Worm (Caenorhabditis elegans) whole organism, young adult: Measurements from ENCODE around the gene irld-14.
A peak's percentile ranks its signal among the peaks of the same experiment; 100 is the strongest.

Experiments
- B0035.1 ChIP-seq: sonication (generic microtip); optimal IDR thresholded peaks from 2 replicates; lab custom pipeline; 2016; ENCODE audit warnings: missing genetic modification characterization, mild to moderate bottlenecking, missing compliant biosample characterization, missing genotype, missing genetic modification reagents
- B0261.1 ChIP-seq: sonication (generic microtip); optimal IDR thresholded peaks from 2 replicates; lab custom pipeline; 2016; ENCODE audit warnings: mild to moderate bottlenecking, missing genetic modification characterization, moderate library complexity, missing compliant biosample characterization
- B0336.3 ChIP-seq: fragments of 200-800 bp; sonication (Bioruptor generic); IDR thresholded peaks from 2 replicates; pipeline ENCODE4 v1.3.6; 2022; ENCODE audit warnings: missing genetic modification characterization, missing compliant biosample characterization
- C17E4.6 ChIP-seq: fragments of 200-800 bp; sonication (Bioruptor generic); IDR thresholded peaks from 2 replicates; pipeline ENCODE4 v1.3.6; 2022; ENCODE audit warnings: missing genetic modification reagents, missing genetic modification characterization, missing compliant biosample characterization
- F23B12.7 ChIP-seq: sonication (generic microtip); optimal IDR thresholded peaks from 2 replicates; lab custom pipeline; 2017; ENCODE audit warnings: missing genetic modification characterization, mild to moderate bottlenecking, missing compliant biosample characterization, antibody characterized with exemption, moderate library complexity; ENCODE audit not compliant: insufficient read depth
- F33H1.4 ChIP-seq: fragments of 200-800 bp; sonication (Bioruptor generic); IDR thresholded peaks from 2 replicates; pipeline ENCODE4 v1.3.6; 2022; ENCODE audit warnings: missing genetic modification reagents, missing genetic modification characterization, missing compliant biosample characterization
- F37B4.10 ChIP-seq: fragments of 200-800 bp; sonication (Bioruptor generic); IDR thresholded peaks from 2 replicates; pipeline ENCODE4 v1.3.6; 2022; ENCODE audit warnings: missing genetic modification characterization, missing compliant biosample characterization
- F55B11.4 ChIP-seq: sonication (generic microtip); optimal IDR thresholded peaks from 2 replicates; lab custom pipeline; 2016; ENCODE audit warnings: missing compliant biosample characterization, missing genetic modification characterization, borderline replicate concordance; ENCODE audit not compliant: insufficient read depth
- K12H6.12 ChIP-seq: fragments of 200-800 bp; sonication (Bioruptor generic); optimal IDR thresholded peaks from 2 replicates; lab custom pipeline; 2018; ENCODE audit warnings: mild to moderate bottlenecking, missing genetic modification characterization, missing compliant biosample characterization
- T26A5.8 ChIP-seq: sonication (generic microtip); optimal IDR thresholded peaks from 2 replicates; lab custom pipeline; 2016; ENCODE audit warnings: missing genetic modification characterization, missing compliant biosample characterization
- Y53G8AR.9 ChIP-seq: fragments of 200-800 bp; sonication (Bioruptor generic); conservative IDR thresholded peaks from 2 replicates; pipeline ENCODE4 v1.3.6; 2022; ENCODE audit warnings: missing genetic modification reagents, missing genetic modification characterization, missing compliant biosample characterization
- Y67H2A.10 ChIP-seq: fragments of 200-800 bp; sonication (Bioruptor generic); conservative IDR thresholded peaks from 2 replicates; pipeline ENCODE4 v1.3.6; 2022; ENCODE audit warnings: missing genetic modification reagents, missing genetic modification characterization, missing compliant biosample characterization
- ama-1 ChIP-seq, 3 experiments: fragments of 150-350 bp in 1 of 3; sonication (generic microtip) in 2 of 3; optimal IDR thresholded peaks; 2 replicates each; lab custom pipeline; 2014 to 2018; ENCODE audit warnings: missing biosample characterization in 2 of 3, missing genetic modification characterization in 2 of 3, missing genetic modification reagents in 2 of 3
- aptf-3 ChIP-seq: fragments of 200-800 bp; sonication (Bioruptor generic); IDR thresholded peaks from 2 replicates; pipeline ENCODE4 v1.3.6; 2022; ENCODE audit warnings: missing genetic modification characterization, missing compliant biosample characterization
- attf-3 ChIP-seq: fragments of 200-800 bp; sonication (Bioruptor generic); conservative IDR thresholded peaks from 2 replicates; pipeline ENCODE4 v1.3.6; 2022; ENCODE audit warnings: missing genetic modification reagents, missing genetic modification characterization, missing compliant biosample characterization
- attf-5 ChIP-seq: fragments of 200-800 bp; sonication (Bioruptor generic); optimal IDR thresholded peaks from 2 replicates; lab custom pipeline; 2018; ENCODE audit warnings: mild to moderate bottlenecking, missing genetic modification characterization, missing compliant biosample characterization
- ceh-100 ChIP-seq: fragments of 200-800 bp; sonication (Bioruptor generic); IDR thresholded peaks from 2 replicates; pipeline ENCODE4 v1.3.6; 2022; ENCODE audit warnings: missing genetic modification reagents, missing genetic modification characterization, missing compliant biosample characterization
- ceh-27 ChIP-seq: fragments of 200-800 bp; sonication (Bioruptor generic); optimal IDR thresholded peaks from 2 replicates; lab custom pipeline; 2018; ENCODE audit warnings: mild to moderate bottlenecking, missing genetic modification characterization, moderate library complexity, missing compliant biosample characterization
- ceh-40 ChIP-seq: fragments of 200-800 bp; sonication (Bioruptor generic); IDR thresholded peaks from 2 replicates; pipeline ENCODE4 v1.3.6; 2022; ENCODE audit warnings: missing genetic modification characterization, missing compliant biosample characterization
- ceh-79 ChIP-seq: sonication (generic microtip); optimal IDR thresholded peaks from 2 replicates; lab custom pipeline; 2017; ENCODE audit warnings: mild to moderate bottlenecking, missing genetic modification characterization, missing compliant biosample characterization
- dpff-1 ChIP-seq: sonication (generic microtip); optimal IDR thresholded peaks from 2 replicates; lab custom pipeline; 2017; ENCODE audit warnings: mild to moderate bottlenecking, missing genetic modification characterization, missing compliant biosample characterization
- dpl-1 ChIP-seq: fragments of 150-350 bp; optimal IDR thresholded peaks from 2 replicates; lab custom pipeline; 2014; ENCODE audit warnings: missing biosample characterization, missing genetic modification reagents, missing genetic modification characterization
- egrh-3 ChIP-seq: fragments of 200-800 bp; sonication (Bioruptor generic); IDR thresholded peaks from 2 replicates; pipeline ENCODE4 v1.3.6; 2022; ENCODE audit warnings: missing genetic modification reagents, missing genetic modification characterization, missing compliant biosample characterization
- hmg-20 ChIP-seq: fragments of 200-800 bp; sonication (Bioruptor generic); IDR thresholded peaks from 2 replicates; pipeline ENCODE4 v1.3.6; 2022; ENCODE audit warnings: missing genetic modification reagents, missing genetic modification characterization, missing compliant biosample characterization
- hrde-1 ChIP-seq: sonication (generic microtip); optimal IDR thresholded peaks from 2 replicates; lab custom pipeline; 2016; ENCODE audit warnings: missing genetic modification characterization, mild to moderate bottlenecking, missing compliant biosample characterization, moderate library complexity, missing genotype, missing genetic modification reagents, borderline replicate concordance
- hsf-1 ChIP-seq: fragments of 200-800 bp; sonication (Bioruptor generic); IDR thresholded peaks from 2 replicates; pipeline ENCODE4 v1.3.6; 2022; ENCODE audit warnings: missing genetic modification reagents, missing genetic modification characterization, missing compliant biosample characterization
- lag-1 ChIP-seq: fragments of 200-800 bp; sonication (Bioruptor generic); IDR thresholded peaks from 2 replicates; pipeline ENCODE4 v1.3.6; 2022; ENCODE audit warnings: missing genetic modification reagents, missing genetic modification characterization, missing compliant biosample characterization
- lsy-27 ChIP-seq: sonication (generic microtip); optimal IDR thresholded peaks from 2 replicates; lab custom pipeline; 2017; ENCODE audit warnings: missing genetic modification characterization, mild to moderate bottlenecking, missing compliant biosample characterization, antibody characterized with exemption, missing genotype, borderline replicate concordance; ENCODE audit not compliant: insufficient read depth
- mel-28 ChIP-seq: sonication (generic microtip); optimal IDR thresholded peaks from 2 replicates; lab custom pipeline; 2016; ENCODE audit warnings: borderline replicate concordance, mild to moderate bottlenecking, missing genetic modification characterization, missing compliant biosample characterization
- mes-4 ChIP-seq: sonication (generic microtip); optimal IDR thresholded peaks from 2 replicates; lab custom pipeline; 2016; ENCODE audit warnings: missing genotype, missing genetic modification characterization, missing compliant biosample characterization
- mxl-1 ChIP-seq: sonication (generic microtip); optimal IDR thresholded peaks from 2 replicates; lab custom pipeline; 2016; ENCODE audit warnings: missing genetic modification characterization, missing compliant biosample characterization
- nfya-1 ChIP-seq: sonication (generic microtip); optimal IDR thresholded peaks from 2 replicates; lab custom pipeline; 2017; ENCODE audit warnings: antibody characterized with exemption, missing compliant biosample characterization, missing genetic modification characterization, borderline replicate concordance; ENCODE audit not compliant: insufficient read depth
- nfya-2 ChIP-seq: fragments of 200-800 bp; sonication (Bioruptor generic); IDR thresholded peaks from 2 replicates; pipeline ENCODE4 v1.3.6; 2022; ENCODE audit warnings: missing genetic modification reagents, missing genetic modification characterization, missing compliant biosample characterization
- nfyb-1 ChIP-seq: fragments of 200-800 bp; sonication (Bioruptor generic); IDR thresholded peaks from 2 replicates; pipeline ENCODE4 v1.3.6; 2022; ENCODE audit warnings: missing genetic modification reagents, missing genetic modification characterization, missing compliant biosample characterization
- nhr-27 ChIP-seq: fragments of 200-800 bp; sonication (Bioruptor generic); optimal IDR thresholded peaks from 2 replicates; lab custom pipeline; 2018; ENCODE audit warnings: mild to moderate bottlenecking, missing genetic modification characterization, moderate library complexity, missing compliant biosample characterization
- nhr-80 ChIP-seq: sonication (generic microtip); optimal IDR thresholded peaks from 2 replicates; lab custom pipeline; 2016; ENCODE audit warnings: missing genetic modification characterization, missing compliant biosample characterization
- nhr-90 ChIP-seq: sonication (generic microtip); optimal IDR thresholded peaks from 2 replicates; lab custom pipeline; 2016; ENCODE audit warnings: missing genotype, mild to moderate bottlenecking, missing genetic modification characterization, missing compliant biosample characterization
- rec-8 ChIP-seq, 2 experiments: sonication (generic microtip); optimal IDR thresholded peaks; 2 replicates each; lab custom pipeline; 2016; ENCODE audit warnings: mild to moderate bottlenecking in 2 of 2, missing genetic modification characterization in 2 of 2, missing genetic modification reagents in 2 of 2, missing genotype in 2 of 2, missing biosample characterization in 1 of 2, missing compliant biosample characterization in 1 of 2, moderate library complexity in 1 of 2
- repo-1 ChIP-seq: sonication (generic microtip); optimal IDR thresholded peaks from 2 replicates; lab custom pipeline; 2017; ENCODE audit warnings: mild to moderate bottlenecking, missing genetic modification characterization, missing compliant biosample characterization
- sdz-38 ChIP-seq: sonication (generic microtip); optimal IDR thresholded peaks from 2 replicates; lab custom pipeline; 2016; ENCODE audit warnings: missing genotype, missing genetic modification characterization, missing compliant biosample characterization
- sea-2 ChIP-seq: fragments of 200-800 bp; sonication (Bioruptor generic); IDR thresholded peaks from 2 replicates; pipeline ENCODE4 v1.3.6; 2022; ENCODE audit warnings: missing genetic modification characterization, missing compliant biosample characterization
- snpc-4 ChIP-seq, 5 experiments: fragments of 150-350 bp in 1 of 5; sonication (generic microtip) in 4 of 5; optimal IDR thresholded peaks; 2 replicates each; lab custom pipeline; 2014 to 2018; ENCODE audit warnings: missing genetic modification characterization in 5 of 5, missing biosample characterization in 3 of 5, antibody characterized with exemption in 2 of 5, mild to moderate bottlenecking in 2 of 5, missing compliant biosample characterization in 2 of 5, missing genotype in 2 of 5, moderate library complexity in 2 of 5, missing genetic modification reagents in 1 of 5
- somi-1 ChIP-seq: fragments of 200-800 bp; sonication (Bioruptor generic); optimal IDR thresholded peaks from 2 replicates; lab custom pipeline; 2018; ENCODE audit warnings: mild to moderate bottlenecking, missing genetic modification characterization, missing compliant biosample characterization
- sptf-2 ChIP-seq: fragments of 200-800 bp; sonication (Bioruptor generic); optimal IDR thresholded peaks from 2 replicates; lab custom pipeline; 2018; ENCODE audit warnings: mild to moderate bottlenecking, missing genetic modification characterization, missing compliant biosample characterization
- ztf-18 ChIP-seq: sonication (generic microtip); optimal IDR thresholded peaks from 2 replicates; lab custom pipeline; 2016; ENCODE audit warnings: missing genotype, mild to moderate bottlenecking, missing genetic modification characterization, missing compliant biosample characterization
- ztf-22 ChIP-seq: fragments of 200-800 bp; sonication (Bioruptor generic); optimal IDR thresholded peaks from 2 replicates; lab custom pipeline; 2018; ENCODE audit warnings: mild to moderate bottlenecking, missing genetic modification characterization, moderate library complexity, missing compliant biosample characterization
- ztf-6 ChIP-seq: fragments of 200-800 bp; sonication (Bioruptor generic); IDR thresholded peaks from 2 replicates; pipeline ENCODE4 v1.3.6; 2022; ENCODE audit warnings: missing genetic modification reagents, missing genetic modification characterization, missing compliant biosample characterization

irld-14 gene

DNA sequence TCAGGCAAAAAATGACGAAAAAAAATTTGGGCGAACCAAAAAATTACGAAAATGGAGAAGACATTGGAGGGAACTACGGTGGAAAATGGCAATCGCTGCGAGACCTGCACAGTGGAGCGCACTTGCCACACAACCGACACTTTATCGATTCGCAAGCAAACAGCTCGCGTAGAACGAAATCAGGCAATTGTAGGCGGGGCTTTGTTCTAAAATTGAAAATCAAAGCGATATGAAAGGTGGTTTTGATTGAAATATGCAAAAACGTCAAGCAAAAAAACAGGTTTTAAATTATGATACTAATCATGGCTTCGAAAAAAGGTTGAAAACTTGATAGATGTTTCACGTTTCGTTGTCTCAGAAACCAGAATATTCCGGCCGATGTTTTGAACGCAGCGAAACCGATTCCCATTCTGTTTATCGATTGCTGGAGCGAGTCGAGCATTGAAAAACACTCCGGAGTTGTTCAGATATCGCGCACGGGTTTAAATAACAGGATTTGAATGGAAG is 5.9 kb downstream of the irld-14 start, which contains the start of the genes fib-1 and mut-15:
Gene fib-1 (minus strand): TSS at position 40 of the 507 bp plus-strand sequence.
Gene mut-15 (plus strand): TSS at position 360 of the 507 bp plus-strand sequence.
- peak; percentile 98 for TF ChIP-seq ceh-100
- no peak for TF ChIP-seq egrh-3
- no peak for TF ChIP-seq aptf-3
- no peak for TF ChIP-seq sdz-38 (tag; lab: Kevin White, UChicago)
- no peak for TF ChIP-seq lag-1
- TF ChIP-seq nhr-90 (tag; lab: Kevin White, UChicago), result no peak
- peak; percentile 71 for TF ChIP-seq hsf-1
- peak; percentile 41 for TF ChIP-seq somi-1 (GFP tag; lab: Kevin White, UChicago)
- TF ChIP-seq nhr-80 (tag; lab: Kevin White, UChicago), result peak; percentile 56
- TF ChIP-seq mxl-1, result no peak
- no peak for TF ChIP-seq rec-8 (tag; optimal IDR thresholded peaks at IDR 0.05; lab: Kevin White, UChicago)
- peak; percentile 54 for TF ChIP-seq dpl-1
- no peak for TF ChIP-seq mel-28
- peak; percentile 87 for TF ChIP-seq nfyb-1
- no peak for TF ChIP-seq hrde-1 (tag; lab: Kevin White, UChicago)
- peak; percentile 28 for TF ChIP-seq B0261.1 (tag; lab: Kevin White, UChicago)
- TF ChIP-seq ztf-18, result peak; percentile 50
- peak; percentile 86 for TF ChIP-seq F23B12.7 (tag; lab: Kevin White, UChicago)
- 0 out of 2 replicates have a peak, but pooled peaks have one; percentile 27 for TF ChIP-seq sea-2 (GFP tag; lab: Robert Waterston, UW)
- no peak for TF ChIP-seq F55B11.4
- no peak for TF ChIP-seq hmg-20 (GFP tag; lab: Robert Waterston, UW)
- no peak for TF ChIP-seq C17E4.6
- TF ChIP-seq repo-1 (tag; lab: Kevin White, UChicago), result no peak
- peak; percentile 82 for TF ChIP-seq Y53G8AR.9 (GFP tag; lab: Robert Waterston, UW)
- TF ChIP-seq dpff-1 (tag; lab: Kevin White, UChicago), result no peak
- no peak for TF ChIP-seq ama-1 (optimal IDR thresholded peaks at IDR 0.05; lab: Kevin White, UChicago)
- TF ChIP-seq ama-1 (GFP tag; optimal IDR thresholded peaks at IDR 0.05; lab: Kevin White, UChicago), result no peak
- TF ChIP-seq ztf-6 (GFP tag; lab: Robert Waterston, UW), result no peak
- TF ChIP-seq lsy-27 (tag; lab: Kevin White, UChicago), result no peak
- no peak for TF ChIP-seq T26A5.8 (tag; lab: Kevin White, UChicago)
- TF ChIP-seq snpc-4 (GFP tag; optimal IDR thresholded peaks at IDR 0.05; lab: Kevin White, UChicago), result peak; percentile 69
- TF ChIP-seq snpc-4 (tag; optimal IDR thresholded peaks at IDR 0.05; lab: Kevin White, UChicago), result peak; percentile 66 to 83 (median 75)
- no peak for TF ChIP-seq nhr-27 (tag; lab: Kevin White, UChicago)
- TF ChIP-seq ceh-79 (tag; lab: Kevin White, UChicago), result no peak
- peak; percentile 98 for TF ChIP-seq F33H1.4 (GFP tag; lab: Robert Waterston, UW)
- peak; percentile 95 for TF ChIP-seq ceh-27
- peak; percentile 51; the same call in 1 of the 2 replicates for TF ChIP-seq B0336.3 (GFP tag; lab: Robert Waterston, UW)
- no peak for TF ChIP-seq B0035.1 (tag; lab: Kevin White, UChicago)
- no peak for TF ChIP-seq nfya-1 (tag; lab: Kevin White, UChicago)
- peak; percentile 85 for TF ChIP-seq attf-3
- no peak for TF ChIP-seq mes-4 (tag; lab: Kevin White, UChicago)
- TF ChIP-seq nfya-2 (GFP tag; lab: Robert Waterston, UW), result no peak
- no peak for TF ChIP-seq F37B4.10 (GFP tag; lab: Robert Waterston, UW)
- TF ChIP-seq attf-5, result peak; percentile 95
- no peak for TF ChIP-seq ztf-22 (GFP tag; lab: Kevin White, UChicago)
- peak; percentile 76; the same call in 1 of the 2 replicates for TF ChIP-seq Y67H2A.10 (GFP tag; lab: Robert Waterston, UW)
- no peak for TF ChIP-seq sptf-2 (GFP tag; lab: Kevin White, UChicago)
- TF ChIP-seq K12H6.12 (tag; lab: Kevin White, UChicago), result peak; percentile 85
- no peak for TF ChIP-seq ceh-40 (GFP tag; lab: Robert Waterston, UW)
